Fruit fly (Drosophila melanogaster) whole organism, embryonic: ENCODE measurements around the gene CG10353.

Experiments used
- Atf-2 ChIP-seq: fragments of 200-800 bp; sonication (Bioruptor generic); optimal IDR thresholded peaks from 2 replicates; lab custom pipeline; 2016; ENCODE audit warnings: missing biosample characterization, missing genetic modification characterization
- CG10959 ChIP-seq: fragments of 200-800 bp; sonication (Bioruptor generic); IDR thresholded peaks from 2 replicates; pipeline ENCODE4 v1.3.6; 2022; ENCODE audit warnings: missing biosample characterization, missing genetic modification characterization
- CG11398 ChIP-seq: fragments of 200-800 bp; sonication (Bioruptor generic); optimal IDR thresholded peaks from 2 replicates; lab custom pipeline; 2016; ENCODE audit warnings: missing biosample characterization, missing genetic modification characterization
- CG12219 ChIP-seq: fragments of 200-800 bp; sonication (Bioruptor generic); optimal IDR thresholded peaks from 3 replicates; lab custom pipeline; 2018; ENCODE audit warnings: missing biosample characterization, mild to moderate bottlenecking, missing genetic modification characterization
- CG12659 ChIP-seq: fragments of 200-800 bp; sonication (Bioruptor generic); optimal IDR thresholded peaks from 3 replicates; lab custom pipeline; 2017; ENCODE audit warnings: mild to moderate bottlenecking, missing biosample characterization, missing genetic modification reagents, missing genetic modification characterization
- CG13287 ChIP-seq: fragments of 200-800 bp; sonication (Bioruptor generic); IDR thresholded peaks from 2 replicates; pipeline ENCODE4 v1.3.6; 2022; ENCODE audit warnings: missing biosample characterization, missing genetic modification characterization; ENCODE audit not compliant: partially characterized antibody
- CG16779 ChIP-seq: fragments of 200-800 bp; sonication (Bioruptor generic); IDR thresholded peaks from 2 replicates; pipeline ENCODE4 v1.3.6; 2022; ENCODE audit warnings: missing biosample characterization, missing genetic modification characterization
- CG17186 ChIP-seq: fragments of 200-800 bp; sonication (Bioruptor generic); optimal IDR thresholded peaks from 3 replicates; lab custom pipeline; 2017; ENCODE audit warnings: missing biosample characterization, missing genetic modification reagents, missing genetic modification characterization
- CG17361 ChIP-seq: fragments of 200-800 bp; sonication (Bioruptor generic); IDR thresholded peaks from 3 replicates; pipeline ENCODE4 v1.3.6; 2022; ENCODE audit warnings: missing biosample characterization, missing genetic modification characterization
- CG18262 ChIP-seq: fragments of 200-800 bp; optimal IDR thresholded peaks from 3 replicates; lab custom pipeline; 2019; ENCODE audit warnings: missing biosample characterization, mild to moderate bottlenecking, missing genetic modification characterization, moderate library complexity
- CG2120 ChIP-seq: fragments of 200-800 bp; sonication (Bioruptor generic); optimal IDR thresholded peaks from 3 replicates; lab custom pipeline; 2016; ENCODE audit warnings: missing biosample characterization, missing genetic modification characterization
- CG2129 ChIP-seq: fragments of 200-800 bp; sonication (Bioruptor generic); IDR thresholded peaks from 2 replicates; pipeline ENCODE4 v1.3.6; 2022; ENCODE audit warnings: missing biosample characterization, missing genetic modification characterization; ENCODE audit not compliant: partially characterized antibody
- CG30403 ChIP-seq: fragments of 200-800 bp; sonication (Bioruptor generic); optimal IDR thresholded peaks from 3 replicates; lab custom pipeline; 2016; ENCODE audit warnings: missing biosample characterization, missing genetic modification characterization
- CG31365 ChIP-seq: fragments of 200-800 bp; sonication (Bioruptor generic); optimal IDR thresholded peaks from 2 replicates; lab custom pipeline; 2018; ENCODE audit warnings: missing biosample characterization, mild to moderate bottlenecking, missing genetic modification characterization
- CG34376 ChIP-seq: fragments of 200-800 bp; sonication (Bioruptor generic); optimal IDR thresholded peaks from 2 replicates; lab custom pipeline; 2018; ENCODE audit warnings: missing biosample characterization, mild to moderate bottlenecking, missing genetic modification characterization
- CG3995 ChIP-seq: fragments of 200-800 bp; sonication (Bioruptor generic); optimal IDR thresholded peaks from 3 replicates; lab custom pipeline; 2016; ENCODE audit warnings: missing biosample characterization, missing genetic modification characterization
- CG5180 ChIP-seq: fragments of 200-800 bp; sonication (Bioruptor generic); optimal IDR thresholded peaks from 3 replicates; lab custom pipeline; 2017; ENCODE audit warnings: missing biosample characterization, missing genetic modification characterization, mild to moderate bottlenecking, moderate library complexity, missing genetic modification reagents
- CG6683 ChIP-seq: fragments of 200-800 bp; sonication (Bioruptor generic); optimal IDR thresholded peaks from 2 replicates; lab custom pipeline; 2017; ENCODE audit warnings: missing biosample characterization, mild to moderate bottlenecking, missing genetic modification characterization, missing genetic modification reagents
- CG6791 ChIP-seq: fragments of 200-800 bp; sonication (Bioruptor generic); IDR thresholded peaks from 3 replicates; pipeline ENCODE4 v1.3.6; 2022; ENCODE audit warnings: missing biosample characterization, missing genetic modification characterization; ENCODE audit not compliant: partially characterized antibody
- CG6813 ChIP-seq: fragments of 200-800 bp; sonication (Bioruptor generic); optimal IDR thresholded peaks from 2 replicates; lab custom pipeline; 2017; ENCODE audit warnings: missing biosample characterization, missing genetic modification characterization, mild to moderate bottlenecking, moderate library complexity, missing genetic modification reagents
- CG7357 ChIP-seq: fragments of 200-800 bp; sonication (Bioruptor generic); IDR thresholded peaks from 3 replicates; pipeline ENCODE4 v1.3.6; 2022; ENCODE audit warnings: missing biosample characterization, missing genetic modification characterization
- CG7745 ChIP-seq: fragments of 200-800 bp; sonication (Bioruptor generic); optimal IDR thresholded peaks from 2 replicates; lab custom pipeline; 2018; ENCODE audit warnings: missing biosample characterization, mild to moderate bottlenecking, missing genetic modification characterization, moderate library complexity
- Doc3 ChIP-seq: fragments of 200-800 bp; sonication (Bioruptor generic); IDR thresholded peaks from 3 replicates; pipeline ENCODE4 v1.3.6; 2022; ENCODE audit warnings: missing biosample characterization, missing genetic modification characterization; ENCODE audit not compliant: partially characterized antibody
- Dref ChIP-seq: fragments of 200-800 bp; sonication (Bioruptor generic); IDR thresholded peaks from 2 replicates; pipeline ENCODE4 v1.3.6; 2022; ENCODE audit warnings: missing biosample characterization, missing genetic modification characterization
- GATAe ChIP-seq: fragments of 200-800 bp; sonication (Bioruptor generic); conservative IDR thresholded peaks from 2 replicates; pipeline ENCODE4 v1.3.6; 2022; ENCODE audit warnings: missing biosample characterization, missing genetic modification characterization
- HLH54F ChIP-seq: fragments of 200-800 bp; sonication (Bioruptor generic); optimal IDR thresholded peaks from 3 replicates; lab custom pipeline; 2016; ENCODE audit warnings: missing biosample characterization, missing genetic modification characterization
- HmgD ChIP-seq: fragments of 200-800 bp; sonication (Bioruptor generic); optimal IDR thresholded peaks from 3 replicates; lab custom pipeline; 2016; ENCODE audit warnings: missing biosample characterization, missing genetic modification characterization
- Lpt ChIP-seq: fragments of >200 bp; optimal IDR thresholded peaks from 2 replicates; lab custom pipeline; 2018; ENCODE audit warnings: missing biosample characterization, missing genetic modification characterization
- Nf-YC ChIP-seq: fragments of 200-800 bp; optimal IDR thresholded peaks from 3 replicates; lab custom pipeline; 2019; ENCODE audit warnings: missing biosample characterization, mild to moderate bottlenecking, missing genetic modification characterization, moderate library complexity
- Oaz ChIP-seq: fragments of 200-800 bp; sonication (Bioruptor generic); IDR thresholded peaks from 2 replicates; pipeline ENCODE4 v1.3.6; 2022; ENCODE audit warnings: missing biosample characterization, missing genetic modification characterization
- PHDP ChIP-seq: fragments of 200-800 bp; sonication (Bioruptor generic); optimal IDR thresholded peaks from 3 replicates; lab custom pipeline; 2018; ENCODE audit warnings: missing biosample characterization, mild to moderate bottlenecking, missing genetic modification characterization, moderate library complexity
- Pdp1 ChIP-seq, 2 experiments: fragments of 200-800 bp; sonication (Bioruptor generic); optimal IDR thresholded peaks; 3 replicates each; lab custom pipeline; 2016; ENCODE audit warnings: missing biosample characterization in 2 of 2, missing genetic modification characterization in 2 of 2, mild to moderate bottlenecking in 1 of 2, moderate library complexity in 1 of 2
- Ravus ChIP-seq: fragments of 200-800 bp; sonication (Bioruptor generic); IDR thresholded peaks from 2 replicates; pipeline ENCODE4 v1.3.6; 2022; ENCODE audit warnings: missing biosample characterization, missing genetic modification characterization
- Sin3A ChIP-seq: fragments of >200 bp; optimal IDR thresholded peaks from 2 replicates; lab custom pipeline; 2018
- ase ChIP-seq: fragments of 200-800 bp; sonication (Bioruptor generic); IDR thresholded peaks from 3 replicates; pipeline ENCODE4 v1.3.6; 2022; ENCODE audit warnings: missing biosample characterization, missing genetic modification characterization
- ash1 ChIP-seq: fragments of 200-800 bp; sonication (Bioruptor generic); optimal IDR thresholded peaks from 2 replicates; lab custom pipeline; 2018; ENCODE audit warnings: missing biosample characterization, mild to moderate bottlenecking, missing genetic modification characterization
- az2 ChIP-seq: fragments of 200-800 bp; sonication (Bioruptor generic); optimal IDR thresholded peaks from 3 replicates; lab custom pipeline; 2016; ENCODE audit warnings: missing biosample characterization, missing genetic modification characterization
- fd3F ChIP-seq: fragments of 200-800 bp; sonication (Bioruptor generic); optimal IDR thresholded peaks from 2 replicates; lab custom pipeline; 2018; ENCODE audit warnings: missing biosample characterization, mild to moderate bottlenecking, missing genetic modification characterization, moderate library complexity
- fd64A ChIP-seq: fragments of 200-800 bp; sonication (Bioruptor generic); optimal IDR thresholded peaks from 3 replicates; lab custom pipeline; 2018; ENCODE audit warnings: missing biosample characterization, mild to moderate bottlenecking, missing genetic modification characterization
- gem ChIP-seq: fragments of 200-800 bp; sonication (Bioruptor generic); optimal IDR thresholded peaks from 2 replicates; lab custom pipeline; 2019; ENCODE audit warnings: missing biosample characterization, mild to moderate bottlenecking, missing genetic modification characterization, moderate library complexity
- gsb-n ChIP-seq: fragments of 200-800 bp; sonication (Bioruptor generic); optimal IDR thresholded peaks from 3 replicates; lab custom pipeline; 2018; ENCODE audit warnings: missing biosample characterization, mild to moderate bottlenecking, missing genetic modification characterization
- h ChIP-seq: fragments of >200 bp; optimal IDR thresholded peaks from 2 replicates; lab custom pipeline; 2017
- hbn ChIP-seq: fragments of 200-800 bp; sonication (Bioruptor generic); IDR thresholded peaks from 2 replicates; pipeline ENCODE4 v1.3.6; 2022; ENCODE audit warnings: missing biosample characterization, missing genetic modification characterization; ENCODE audit not compliant: partially characterized antibody
- pan ChIP-seq, 4 experiments: fragments of >200 bp in 3 of 4; fragments of 200-800 bp in 1 of 4; sonication (Bioruptor generic) in 1 of 4; optimal IDR thresholded peaks in 3 of 4; IDR thresholded peaks in 1 of 4; 2 replicates each; pipeline versions ENCODE4 v1.3.6 to Lab custom; 2017 to 2022; ENCODE audit warnings: missing biosample characterization in 2 of 4, missing genetic modification characterization in 2 of 4, mixed read lengths in 1 of 4
- pnt ChIP-seq: fragments of 200-800 bp; sonication (Bioruptor generic); optimal IDR thresholded peaks from 3 replicates; lab custom pipeline; 2016; ENCODE audit warnings: missing biosample characterization, missing genetic modification characterization
- ranshi ChIP-seq: fragments of 200-800 bp; sonication (Bioruptor generic); IDR thresholded peaks from 2 replicates; pipeline ENCODE4 v1.3.6; 2022; ENCODE audit warnings: missing biosample characterization, missing genetic modification characterization
- ro ChIP-seq: fragments of 200-800 bp; sonication (Bioruptor generic); IDR thresholded peaks from 2 replicates; pipeline ENCODE4 v1.3.6; 2022; ENCODE audit warnings: missing biosample characterization, missing genetic modification characterization
- sens-2 ChIP-seq: fragments of 200-800 bp; sonication (Bioruptor generic); IDR thresholded peaks from 2 replicates; pipeline ENCODE4 v1.3.6; 2022; ENCODE audit warnings: missing biosample characterization, missing genetic modification characterization
- seq ChIP-seq: fragments of 200-800 bp; sonication (Bioruptor generic); IDR thresholded peaks from 2 replicates; pipeline ENCODE4 v1.3.6; 2022; ENCODE audit warnings: missing biosample characterization, missing genetic modification characterization
- sima ChIP-seq: fragments of 200-800 bp; sonication (Bioruptor generic); optimal IDR thresholded peaks from 2 replicates; lab custom pipeline; 2016; ENCODE audit warnings: missing biosample characterization, missing genetic modification characterization
- vnd ChIP-seq: fragments of 200-800 bp; sonication (Bioruptor generic); IDR thresholded peaks from 3 replicates; pipeline ENCODE4 v1.3.6; 2022; ENCODE audit warnings: missing biosample characterization, missing genetic modification characterization; ENCODE audit not compliant: partially characterized antibody

Gene CG10353

DNA sequence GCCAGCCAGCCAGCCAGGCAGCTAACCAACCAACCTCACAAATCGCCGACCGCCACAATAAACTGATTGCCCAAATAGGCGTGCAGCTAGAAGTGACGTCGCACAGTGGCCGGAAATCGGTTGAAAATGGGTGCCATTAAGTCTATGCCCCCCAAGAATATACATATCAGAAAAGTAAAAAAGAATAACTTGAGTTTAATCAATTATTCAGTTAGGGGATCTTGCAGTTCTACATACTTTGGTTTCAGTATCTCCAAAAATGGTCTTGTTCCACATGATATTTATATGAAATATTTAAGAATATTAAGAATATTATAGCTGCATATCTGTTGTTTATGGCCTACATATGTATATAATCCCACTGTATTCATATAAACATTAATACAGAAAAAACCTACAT lies 1.6 kb downstream of the CG10353 start (continued):
- TF ChIP-seq Dref (GFP tag; lab: Robert Waterston, UW) (no peak), CG7745 (no peak), fd3F (GFP tag; lab: Kevin White, UChicago) (peak; percentile 48), CG13287 (no peak), CG17361 (GFP tag; lab: Robert Waterston, UW) (0 out of 3 replicates have a peak, but pooled peaks have one; percentile 14), sima (GFP tag; lab: Kevin White, UChicago) (no peak), CG12659 (peak; percentile 58), ro (GFP tag; lab: Robert Waterston, UW) (no peak), CG12219 (GFP tag; lab: Kevin White, UChicago) (peak; percentile 19), CG3995 (GFP tag; lab: Kevin White, UChicago) (no peak), Pdp1 (GFP tag; optimal IDR thresholded peaks at IDR 0.05; lab: Kevin White, UChicago) (no peak), PHDP (peak; percentile 64), CG6683 (peak; percentile 5), gem (peak; percentile 71), CG5180 (GFP tag; lab: Kevin White, UChicago) (peak; percentile 19), CG6813 (GFP tag; lab: Kevin White, UChicago) (peak; percentile 27), hbn (GFP tag; lab: Robert Waterston, UW) (no peak), Nf-YC (peak; percentile 35), HmgD (GFP tag; lab: Kevin White, UChicago) (no peak), HLH54F (no peak), gsb-n (no peak), CG34376 (no peak), CG10959 (GFP tag; lab: Robert Waterston, UW) (no peak), CG17186 (no peak), fd64A (GFP tag; lab: Kevin White, UChicago) (no peak), Lpt (GFP tag; lab: Kevin White, UChicago) (no peak), CG18262 (tag; lab: Kevin White, UChicago) (no peak), CG7357 (no peak), ranshi (peak; percentile 41; the same call in 1 of the 2 replicates), GATAe (GFP tag; lab: Robert Waterston, UW) (no peak), Oaz (GFP tag; lab: Robert Waterston, UW) (0 out of 2 replicates have a peak, but pooled peaks have one; percentile 10), CG31365 (tag; lab: Kevin White, UChicago) (no peak), CG2120 (peak; percentile 40), Sin3A (lab: Kevin White, UChicago) (no peak), pnt (no peak), ase (GFP tag; lab: Robert Waterston, UW) (no peak), Atf-2 (GFP tag; lab: Kevin White, UChicago) (no peak), seq (GFP tag; lab: Robert Waterston, UW) (0 out of 2 replicates have a peak, but pooled peaks have one; percentile 14), CG30403 (GFP tag; lab: Kevin White, UChicago) (peak; percentile 38), h (lab: Kevin White, UChicago) (no peak), Doc3 (GFP tag; lab: Robert Waterston, UW) (no peak), CG2129 (GFP tag; lab: Robert Waterston, UW) (no peak), Ravus (GFP tag; lab: Robert Waterston, UW) (no peak), CG11398 (GFP tag; lab: Kevin White, UChicago) (no peak), sens-2 (GFP tag; lab: Robert Waterston, UW) (no peak), az2 (GFP tag; lab: Kevin White, UChicago) (peak; percentile 20), CG16779 (no peak), vnd (GFP tag; lab: Robert Waterston, UW) (no peak), pan (optimal IDR thresholded peaks at IDR 0.05; lab: Kevin White, UChicago) (no peak), pan (GFP tag; optimal IDR thresholded peaks at IDR 0.05 in 1 of 2, IDR thresholded peaks at IDR 0.05 in 1 of 2) (no peak), CG6791 (GFP tag; lab: Robert Waterston, UW) (no peak), ash1 (GFP tag; lab: Kevin White, UChicago) (no peak)
